Worm (Caenorhabditis elegans) whole organism, L3 larva: ENCODE measurements around the gene mdt-8.

Source experiments
- ama-1 ChIP-seq: fragments of 150-350 bp; optimal IDR thresholded peaks from 2 replicates; lab custom pipeline; 2018
- fos-1 ChIP-seq: fragments of 150-350 bp; optimal IDR thresholded peaks from 2 replicates; lab custom pipeline; 2014; ENCODE audit warnings: missing biosample characterization, missing genetic modification characterization
- ztf-11 ChIP-seq: fragments of 150-350 bp; optimal IDR thresholded peaks from 2 replicates; lab custom pipeline; 2014; ENCODE audit warnings: missing biosample characterization, missing genetic modification characterization

ce11 chrII:11536505-11536904 lies 2.9 kb upstream of the mdt-8 start:
- TF ChIP-seq ztf-11 (tag; lab: Kevin White, UChicago) (no peak), fos-1 (tag; lab: Kevin White, UChicago) (no peak), ama-1 (lab: Kevin White, UChicago) (no peak)
